Fruit fly (Drosophila melanogaster) whole organism, embryonic: ENCODE measurements around the gene CG10866.

ENCODE experiments used
- Bdp1 ChIP-seq: fragments of 200-800 bp; sonication (Bioruptor generic); optimal IDR thresholded peaks from 3 replicates; lab custom pipeline; 2016; ENCODE audit warnings: missing biosample characterization, missing genetic modification characterization
- BtbVII ChIP-seq: fragments of 200-800 bp; sonication (Bioruptor generic); optimal IDR thresholded peaks from 3 replicates; lab custom pipeline; 2017; ENCODE audit warnings: missing biosample characterization, mild to moderate bottlenecking, missing genetic modification characterization
- CG10321 ChIP-seq: fragments of 200-800 bp; sonication (Bioruptor generic); IDR thresholded peaks from 2 replicates; pipeline ENCODE4 v1.3.6; 2022; ENCODE audit warnings: missing biosample characterization, missing genetic modification characterization
- CG10565 ChIP-seq: fragments of 200-800 bp; sonication (Bioruptor generic); optimal IDR thresholded peaks from 3 replicates; lab custom pipeline; 2016; ENCODE audit warnings: missing biosample characterization, mild to moderate bottlenecking, missing genetic modification characterization
- CG12299 ChIP-seq: fragments of 200-800 bp; sonication (Bioruptor generic); optimal IDR thresholded peaks from 2 replicates; lab custom pipeline; 2018; ENCODE audit warnings: missing biosample characterization, mild to moderate bottlenecking, missing genetic modification characterization
- CG14050 ChIP-seq: fragments of 200-800 bp; sonication (Bioruptor generic); IDR thresholded peaks from 3 replicates; pipeline ENCODE4 v1.3.6; 2022; ENCODE audit warnings: missing biosample characterization, missing genetic modification characterization
- CG14965 ChIP-seq: fragments of 200-800 bp; sonication (Bioruptor generic); optimal IDR thresholded peaks from 2 replicates; lab custom pipeline; 2016; ENCODE audit warnings: missing biosample characterization, missing genetic modification characterization, borderline replicate concordance
- CG2116 ChIP-seq: fragments of 200-800 bp; sonication (Bioruptor generic); optimal IDR thresholded peaks from 3 replicates; lab custom pipeline; 2018; ENCODE audit warnings: missing biosample characterization, mild to moderate bottlenecking, missing genetic modification characterization
- CG31224 ChIP-seq: fragments of 200-800 bp; sonication (Bioruptor generic); IDR thresholded peaks from 2 replicates; pipeline ENCODE4 v1.3.6; 2022; ENCODE audit warnings: missing biosample characterization, missing genetic modification characterization
- CG31365 ChIP-seq: fragments of 200-800 bp; sonication (Bioruptor generic); optimal IDR thresholded peaks from 2 replicates; lab custom pipeline; 2018; ENCODE audit warnings: missing biosample characterization, mild to moderate bottlenecking, missing genetic modification characterization
- CG42726 ChIP-seq: fragments of 200-800 bp; sonication (Bioruptor generic); IDR thresholded peaks from 2 replicates; pipeline ENCODE4 v1.3.6; 2022; ENCODE audit warnings: missing biosample characterization, missing genetic modification characterization; ENCODE audit not compliant: partially characterized antibody
- CG4617 ChIP-seq: fragments of 200-800 bp; sonication (Bioruptor generic); optimal IDR thresholded peaks from 3 replicates; lab custom pipeline; 2016; ENCODE audit warnings: missing biosample characterization, missing genetic modification characterization, borderline replicate concordance
- CG6654 ChIP-seq: fragments of 200-800 bp; sonication (Bioruptor generic); optimal IDR thresholded peaks from 2 replicates; lab custom pipeline; 2017; ENCODE audit warnings: missing biosample characterization, mild to moderate bottlenecking, missing genetic modification characterization
- CG8089 ChIP-seq: fragments of 200-800 bp; sonication (Bioruptor generic); optimal IDR thresholded peaks from 3 replicates; lab custom pipeline; 2016; ENCODE audit warnings: missing biosample characterization, missing genetic modification characterization
- CG8290 ChIP-seq, 3 experiments: fragments of 200-800 bp; sonication (Bioruptor generic); optimal IDR thresholded peaks; 2 replicates each; lab custom pipeline; 2016 to 2019; ENCODE audit warnings: missing biosample characterization in 3 of 3, missing genetic modification characterization in 3 of 3, mild to moderate bottlenecking in 2 of 3, moderate library complexity in 1 of 3
- CG8359 ChIP-seq: fragments of 200-800 bp; sonication (Bioruptor generic); optimal IDR thresholded peaks from 2 replicates; lab custom pipeline; 2017; ENCODE audit warnings: missing biosample characterization, mild to moderate bottlenecking, missing genetic modification characterization, borderline replicate concordance
- CG9876 ChIP-seq: fragments of 200-800 bp; sonication (Bioruptor generic); optimal IDR thresholded peaks from 2 replicates; lab custom pipeline; 2016; ENCODE audit warnings: missing biosample characterization, missing genetic modification characterization
- Camta ChIP-seq: fragments of 200-800 bp; sonication (Bioruptor generic); optimal IDR thresholded peaks from 2 replicates; lab custom pipeline; 2016; ENCODE audit warnings: missing biosample characterization, missing genetic modification characterization
- CkIIα-i1 ChIP-seq: fragments of 200-800 bp; sonication (Bioruptor generic); IDR thresholded peaks from 2 replicates; pipeline ENCODE4 v1.3.6; 2022; ENCODE audit warnings: missing biosample characterization, missing genetic modification characterization
- Ets97D ChIP-seq: fragments of 200-800 bp; sonication (Bioruptor generic); optimal IDR thresholded peaks from 3 replicates; lab custom pipeline; 2016; ENCODE audit warnings: missing biosample characterization, missing genetic modification characterization
- Hmr ChIP-seq: fragments of 200-800 bp; sonication (Bioruptor generic); optimal IDR thresholded peaks from 3 replicates; lab custom pipeline; 2017; ENCODE audit warnings: mild to moderate bottlenecking, missing biosample characterization, missing genetic modification reagents, missing genetic modification characterization
- Jarid2 ChIP-seq: fragments of 200-800 bp; sonication (Bioruptor generic); optimal IDR thresholded peaks from 3 replicates; lab custom pipeline; 2017; ENCODE audit warnings: mild to moderate bottlenecking, missing biosample characterization, missing genetic modification reagents, missing genetic modification characterization
- Lim3 ChIP-seq: fragments of 200-800 bp; sonication (Bioruptor generic); IDR thresholded peaks from 2 replicates; pipeline ENCODE4 v1.3.6; 2022; ENCODE audit warnings: missing biosample characterization, missing genetic modification characterization
- Meics ChIP-seq: fragments of 200-800 bp; sonication (Bioruptor generic); optimal IDR thresholded peaks from 2 replicates; lab custom pipeline; 2017; ENCODE audit warnings: missing biosample characterization, mild to moderate bottlenecking, missing genetic modification characterization
- Nf-YA ChIP-seq: fragments of 200-800 bp; sonication (Bioruptor generic); IDR thresholded peaks from 2 replicates; pipeline ENCODE4 v1.3.6; 2022; ENCODE audit warnings: missing biosample characterization, missing genetic modification characterization
- Nf-YB ChIP-seq: fragments of 200-800 bp; sonication (Bioruptor generic); optimal IDR thresholded peaks from 3 replicates; lab custom pipeline; 2019; ENCODE audit warnings: missing biosample characterization, mild to moderate bottlenecking, missing genetic modification characterization, moderate library complexity
- Poxn ChIP-seq: fragments of 200-800 bp; sonication (Bioruptor generic); IDR thresholded peaks from 2 replicates; pipeline ENCODE4 v1.3.6; 2022; ENCODE audit warnings: missing biosample characterization, missing genetic modification characterization
- Side ChIP-seq: fragments of 200-800 bp; sonication (Bioruptor generic); optimal IDR thresholded peaks from 2 replicates; lab custom pipeline; 2016; ENCODE audit warnings: missing biosample characterization, missing genetic modification characterization
- Spps ChIP-seq: fragments of 200-800 bp; sonication (Bioruptor generic); optimal IDR thresholded peaks from 2 replicates; lab custom pipeline; 2018; ENCODE audit warnings: missing biosample characterization, mild to moderate bottlenecking, missing genetic modification characterization
- Taf1 ChIP-seq: fragments of 200-800 bp; sonication (Bioruptor generic); IDR thresholded peaks from 2 replicates; pipeline ENCODE4 v1.3.6; 2022; ENCODE audit warnings: missing biosample characterization, missing genetic modification characterization
- Usf ChIP-seq: fragments of 200-800 bp; sonication (Bioruptor generic); optimal IDR thresholded peaks from 2 replicates; lab custom pipeline; 2017; ENCODE audit warnings: missing genotype, missing biosample characterization, missing genetic modification characterization
- bowl ChIP-seq: fragments of 200-800 bp; sonication (Bioruptor generic); IDR thresholded peaks from 2 replicates; pipeline ENCODE4 v1.3.6; 2022; ENCODE audit warnings: missing biosample characterization, missing genetic modification characterization
- crp ChIP-seq, 2 experiments: fragments of 200-800 bp; sonication (Bioruptor generic); optimal IDR thresholded peaks; 2 replicates in 1 of 2; 3 replicates in 1 of 2; lab custom pipeline; 2017; ENCODE audit warnings: missing biosample characterization in 2 of 2, missing genetic modification characterization in 2 of 2, mild to moderate bottlenecking in 1 of 2, moderate library complexity in 1 of 2
- da ChIP-seq: fragments of 200-800 bp; sonication (Bioruptor generic); optimal IDR thresholded peaks from 2 replicates; lab custom pipeline; 2016; ENCODE audit warnings: missing biosample characterization, missing genetic modification characterization
- dimm ChIP-seq: fragments of 200-800 bp; sonication (Bioruptor generic); IDR thresholded peaks from 2 replicates; pipeline ENCODE4 v1.3.6; 2022; ENCODE audit warnings: missing biosample characterization, missing genetic modification characterization
- ewg ChIP-seq: fragments of 200-800 bp; sonication (Bioruptor generic); optimal IDR thresholded peaks from 3 replicates; lab custom pipeline; 2017; ENCODE audit warnings: mild to moderate bottlenecking, missing biosample characterization, missing genetic modification reagents, missing genetic modification characterization
- fru ChIP-seq: fragments of >200 bp; optimal IDR thresholded peaks from 2 replicates; lab custom pipeline; 2017
- ftz-f1 ChIP-seq: fragments of 200-800 bp; sonication (Bioruptor generic); optimal IDR thresholded peaks from 2 replicates; lab custom pipeline; 2016; ENCODE audit warnings: missing biosample characterization, missing genetic modification characterization
- gem ChIP-seq: fragments of 200-800 bp; sonication (Bioruptor generic); optimal IDR thresholded peaks from 2 replicates; lab custom pipeline; 2019; ENCODE audit warnings: missing biosample characterization, mild to moderate bottlenecking, missing genetic modification characterization, moderate library complexity
- hbn ChIP-seq: fragments of 200-800 bp; sonication (Bioruptor generic); IDR thresholded peaks from 2 replicates; pipeline ENCODE4 v1.3.6; 2022; ENCODE audit warnings: missing biosample characterization, missing genetic modification characterization; ENCODE audit not compliant: partially characterized antibody
- ind ChIP-seq: fragments of 200-800 bp; sonication (Bioruptor generic); optimal IDR thresholded peaks from 3 replicates; lab custom pipeline; 2016; ENCODE audit warnings: missing biosample characterization, missing genetic modification characterization
- org-1 ChIP-seq: fragments of 200-800 bp; sonication (Bioruptor generic); optimal IDR thresholded peaks from 2 replicates; lab custom pipeline; 2017; ENCODE audit warnings: missing biosample characterization, missing genetic modification characterization
- repo ChIP-seq: fragments of 200-800 bp; sonication (Bioruptor generic); optimal IDR thresholded peaks from 2 replicates; lab custom pipeline; 2016; ENCODE audit warnings: missing biosample characterization, missing genetic modification characterization
- sens-2 ChIP-seq: fragments of 200-800 bp; sonication (Bioruptor generic); IDR thresholded peaks from 2 replicates; pipeline ENCODE4 v1.3.6; 2022; ENCODE audit warnings: missing biosample characterization, missing genetic modification characterization
- sim ChIP-seq: fragments of 200-800 bp; sonication (Bioruptor generic); IDR thresholded peaks from 2 replicates; pipeline ENCODE4 v1.3.6; 2022; ENCODE audit warnings: missing biosample characterization, missing genetic modification characterization
- sima ChIP-seq: fragments of 200-800 bp; sonication (Bioruptor generic); optimal IDR thresholded peaks from 2 replicates; lab custom pipeline; 2016; ENCODE audit warnings: missing biosample characterization, missing genetic modification characterization
- stwl ChIP-seq: fragments of 200-800 bp; sonication (Bioruptor generic); optimal IDR thresholded peaks from 3 replicates; lab custom pipeline; 2018; ENCODE audit warnings: missing biosample characterization, mild to moderate bottlenecking, missing genetic modification characterization, moderate library complexity
- ttk ChIP-seq: fragments of 200-800 bp; sonication (Bioruptor generic); IDR thresholded peaks from 2 replicates; pipeline ENCODE4 v2.1.2; 2022; ENCODE audit warnings: missing biosample characterization, missing genetic modification characterization
- zen2 ChIP-seq: fragments of 200-800 bp; sonication (Bioruptor generic); IDR thresholded peaks from 3 replicates; pipeline ENCODE4 v1.3.6; 2022; ENCODE audit warnings: missing biosample characterization, missing genetic modification characterization; ENCODE audit not compliant: partially characterized antibody

Gene CG10866

DNA sequence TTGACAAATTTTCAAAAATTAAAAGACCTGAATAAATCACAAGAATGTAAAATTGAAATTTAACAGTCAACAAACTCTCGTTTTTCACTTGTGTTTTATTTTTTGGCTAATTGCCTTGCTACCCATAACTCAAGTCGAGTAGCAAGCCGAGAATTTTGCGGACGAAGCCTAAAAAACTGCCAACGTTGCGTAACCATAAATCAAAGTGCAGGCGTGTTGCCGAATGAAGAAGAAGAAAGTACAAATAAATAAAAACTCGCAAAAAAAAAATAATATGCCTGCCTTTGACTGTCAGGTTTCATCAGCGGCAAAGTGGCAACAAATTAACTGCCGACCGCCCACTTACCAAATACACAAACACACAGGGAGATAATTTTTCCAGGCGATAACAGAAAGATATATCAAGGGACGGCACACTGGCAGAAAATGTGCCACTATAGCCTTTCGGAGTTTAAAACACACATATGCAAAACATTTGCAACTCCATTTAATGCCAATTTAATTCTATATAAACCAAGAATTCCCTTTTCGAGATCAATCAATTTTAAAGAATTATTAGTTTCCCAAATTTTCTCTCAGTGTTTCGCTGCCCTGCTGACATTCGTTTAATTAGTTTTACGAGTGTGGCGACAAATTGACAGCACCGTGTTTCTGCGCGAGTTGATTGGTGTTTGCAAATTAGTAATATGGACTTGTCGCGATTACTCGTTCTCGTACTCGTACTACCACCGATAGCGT lies 9.4 kb downstream of the CG10866 start:
- TF ChIP-seq CG6654 (GFP tag; lab: Kevin White, UChicago): peak; percentile 49
- peak; percentile 80 for TF ChIP-seq Nf-YA (GFP tag; lab: Robert Waterston, UW)
- peak; percentile 92 for TF ChIP-seq Hmr (GFP tag; lab: Kevin White, UChicago)
- peak; percentile 89 for TF ChIP-seq BtbVII (GFP tag; lab: Kevin White, UChicago)
- TF ChIP-seq Poxn (GFP tag; lab: Robert Waterston, UW): peak; percentile 87
- TF ChIP-seq gem: peak; percentile 87
- TF ChIP-seq CG8290 (GFP tag; optimal IDR thresholded peaks at IDR 0.05; lab: Kevin White, UChicago): no peak
- peak in 1 of 2 experiments; percentile 95 for TF ChIP-seq CG8290 (tag; optimal IDR thresholded peaks at IDR 0.05; lab: Kevin White, UChicago)
- TF ChIP-seq CG9876: peak; percentile 81
- peak; percentile 87 for TF ChIP-seq CG31224 (GFP tag; lab: Robert Waterston, UW)
- peak; percentile 70 for TF ChIP-seq CG12299
- TF ChIP-seq Taf1 (GFP tag; lab: Robert Waterston, UW): peak; percentile 91
- TF ChIP-seq sim (GFP tag; lab: Robert Waterston, UW): no peak; the same call in 1 of the 2 replicates
- TF ChIP-seq CG10321 (GFP tag; lab: Robert Waterston, UW): peak; percentile 47; the same call in 1 of the 2 replicates
- no peak for TF ChIP-seq Spps (tag; lab: Kevin White, UChicago)
- TF ChIP-seq ttk (GFP tag; lab: Robert Waterston, UW): peak; percentile 75
- TF ChIP-seq dimm (GFP tag; lab: Robert Waterston, UW): peak; percentile 47; the same call in 1 of the 2 replicates
- peak; percentile 60 for TF ChIP-seq da (GFP tag; lab: Kevin White, UChicago)
- TF ChIP-seq Ets97D: peak; percentile 55
- TF ChIP-seq ftz-f1 (GFP tag; lab: Kevin White, UChicago): no peak
- peak; percentile 22 for TF ChIP-seq CG4617
- peak; percentile 79 for TF ChIP-seq CkIIα-i1 (GFP tag; lab: Robert Waterston, UW)
- peak; percentile 51 for TF ChIP-seq CG31365 (tag; lab: Kevin White, UChicago)
- TF ChIP-seq fru (lab: Kevin White, UChicago): no peak
- peak; percentile 33 for TF ChIP-seq sima (GFP tag; lab: Kevin White, UChicago)
- peak; percentile 74 for TF ChIP-seq Usf (GFP tag; lab: Kevin White, UChicago)
- TF ChIP-seq Bdp1: peak; percentile 79
- TF ChIP-seq CG8089 (GFP tag; lab: Kevin White, UChicago): peak; percentile 57
- peak; percentile 57 for TF ChIP-seq CG14965 (GFP tag; lab: Kevin White, UChicago)
- TF ChIP-seq sens-2: peak; percentile 78
- no peak for TF ChIP-seq hbn (GFP tag; lab: Robert Waterston, UW)
- peak; percentile 59 for TF ChIP-seq Nf-YB
- TF ChIP-seq Lim3: peak; percentile 81
- TF ChIP-seq CG42726: no peak
- TF ChIP-seq Side (GFP tag; lab: Kevin White, UChicago): peak; percentile 84
- peak; percentile 83 for TF ChIP-seq bowl
- TF ChIP-seq ind (GFP tag; lab: Kevin White, UChicago): peak; percentile 87
- peak; percentile 45 for TF ChIP-seq CG2116 (GFP tag; lab: Kevin White, UChicago)
- TF ChIP-seq zen2 (GFP tag; lab: Robert Waterston, UW): no peak
- TF ChIP-seq Jarid2 (GFP tag; lab: Kevin White, UChicago): peak; percentile 64
- no peak for TF ChIP-seq stwl (tag; lab: Kevin White, UChicago)
- TF ChIP-seq CG8359 (GFP tag; lab: Kevin White, UChicago): no peak
- TF ChIP-seq Meics (GFP tag; lab: Kevin White, UChicago): peak; percentile 93
- peak; percentile 84 for TF ChIP-seq org-1 (GFP tag; lab: Kevin White, UChicago)
- TF ChIP-seq ewg (GFP tag; lab: Kevin White, UChicago): peak; percentile 62
- peak in 1 of 2 experiments; percentile 37 for TF ChIP-seq crp (GFP tag; optimal IDR thresholded peaks at IDR 0.05; lab: Kevin White, UChicago)
- TF ChIP-seq CG14050 (GFP tag; lab: Robert Waterston, UW): peak; percentile 82
- peak; percentile 68 for TF ChIP-seq Camta (GFP tag; lab: Kevin White, UChicago)
- no peak for TF ChIP-seq CG10565 (GFP tag; lab: Kevin White, UChicago)
- peak; percentile 65 for TF ChIP-seq repo
